Worm (Caenorhabditis elegans) whole organism, L4 larva: ENCODE measurements around the gene rpl-39.

Experiments
- F26F4.8 ChIP-seq: fragments of 200-800 bp; sonication (Bioruptor generic); conservative IDR thresholded peaks from 2 replicates; pipeline ENCODE4 v1.3.6; 2022; ENCODE audit warnings: missing genetic modification characterization, missing compliant biosample characterization
- Y105C5A.15 ChIP-seq: fragments of 200-800 bp; sonication (Bioruptor generic); IDR thresholded peaks from 2 replicates; pipeline ENCODE4 v1.3.6; 2022; ENCODE audit warnings: missing genetic modification characterization, missing compliant biosample characterization
- Y48G9A.11 ChIP-seq: fragments of 200-800 bp; sonication (Bioruptor generic); IDR thresholded peaks from 2 replicates; pipeline ENCODE4 v1.3.6; 2022; ENCODE audit warnings: missing genetic modification reagents, missing genetic modification characterization, missing compliant biosample characterization
- Y75B8A.6 ChIP-seq: fragments of 200-800 bp; sonication (Bioruptor generic); IDR thresholded peaks from 2 replicates; pipeline ENCODE4 v1.3.6; 2022; ENCODE audit warnings: missing genetic modification reagents, missing genetic modification characterization, missing compliant biosample characterization
- ZK337.2 ChIP-seq: fragments of 200-800 bp; sonication (Bioruptor generic); IDR thresholded peaks from 2 replicates; pipeline ENCODE4 v1.3.6; 2022; ENCODE audit warnings: missing genetic modification reagents, missing genetic modification characterization, missing compliant biosample characterization
- aly-2 ChIP-seq: sonication (generic microtip); optimal IDR thresholded peaks from 2 replicates; lab custom pipeline; 2018; ENCODE audit warnings: missing biosample characterization, missing genetic modification characterization
- attf-4 ChIP-seq: sonication (generic microtip); optimal IDR thresholded peaks from 3 replicates; lab custom pipeline; 2017; ENCODE audit warnings: missing biosample characterization, missing genetic modification characterization
- ceh-32 ChIP-seq: sonication (generic microtip); optimal IDR thresholded peaks from 2 replicates; lab custom pipeline; 2016; ENCODE audit warnings: mild to moderate bottlenecking, missing genetic modification characterization, missing compliant biosample characterization; ENCODE audit not compliant: poor library complexity
- ceh-62 ChIP-seq: sonication (generic microtip); optimal IDR thresholded peaks from 2 replicates; lab custom pipeline; 2017; ENCODE audit warnings: missing biosample characterization, missing genetic modification characterization
- ceh-82 ChIP-seq: sonication (generic microtip); optimal IDR thresholded peaks from 2 replicates; lab custom pipeline; 2017; ENCODE audit warnings: missing biosample characterization, missing genetic modification characterization
- ces-1 ChIP-seq: fragments of 150-350 bp; sonication (generic microtip); optimal IDR thresholded peaks from 4 replicates; lab custom pipeline; 2014; ENCODE audit warnings: missing biosample characterization, missing genetic modification reagents, missing genetic modification characterization
- daf-12 ChIP-seq: fragments of 150-350 bp; optimal IDR thresholded peaks from 2 replicates; lab custom pipeline; 2014; ENCODE audit warnings: missing biosample characterization, missing genetic modification reagents, missing genetic modification characterization
- daf-16 ChIP-seq, 3 experiments: sonication (generic microtip); optimal IDR thresholded peaks; 2 replicates each; lab custom pipeline; 2016 to 2017; ENCODE audit warnings: missing genetic modification characterization in 3 of 3, missing genetic modification reagents in 3 of 3, mild to moderate bottlenecking in 2 of 3, missing compliant biosample characterization in 2 of 3, missing biosample characterization in 1 of 3, moderate library complexity in 1 of 3
- daf-8 ChIP-seq: fragments of 200-800 bp; sonication (Bioruptor generic); IDR thresholded peaks from 2 replicates; pipeline ENCODE4 v1.3.6; 2022; ENCODE audit warnings: missing genetic modification characterization, missing compliant biosample characterization
- dmd-8 ChIP-seq: fragments of 200-800 bp; sonication (Bioruptor generic); IDR thresholded peaks from 2 replicates; pipeline ENCODE4 v1.3.6; 2022; ENCODE audit warnings: missing genetic modification characterization, missing compliant biosample characterization
- dpl-1 ChIP-seq: fragments of 150-350 bp; optimal IDR thresholded peaks from 2 replicates; lab custom pipeline; 2014; ENCODE audit warnings: missing biosample characterization, missing genetic modification reagents, missing genetic modification characterization
- duxl-1 ChIP-seq: sonication (generic microtip); optimal IDR thresholded peaks from 2 replicates; lab custom pipeline; 2016; ENCODE audit warnings: mild to moderate bottlenecking, missing genetic modification characterization, moderate library complexity, missing compliant biosample characterization; ENCODE audit not compliant: poor library complexity
- dve-1 ChIP-seq: sonication (generic microtip); optimal IDR thresholded peaks from 2 replicates; lab custom pipeline; 2017; ENCODE audit warnings: antibody characterized with exemption, mild to moderate bottlenecking, missing genetic modification characterization, missing compliant biosample characterization; ENCODE audit not compliant: insufficient read depth
- gei-8 ChIP-seq: fragments of 200-800 bp; sonication (Bioruptor generic); optimal IDR thresholded peaks from 2 replicates; lab custom pipeline; 2018; ENCODE audit warnings: mild to moderate bottlenecking, missing genetic modification characterization, missing compliant biosample characterization
- hlh-11 ChIP-seq: fragments of 200-800 bp; sonication (Bioruptor generic); optimal IDR thresholded peaks from 2 replicates; lab custom pipeline; 2018; ENCODE audit warnings: mild to moderate bottlenecking, missing genetic modification characterization, missing compliant biosample characterization
- lim-7 ChIP-seq: fragments of 200-800 bp; sonication (Bioruptor generic); IDR thresholded peaks from 2 replicates; pipeline ENCODE4 v1.3.6; 2022; ENCODE audit warnings: missing genetic modification characterization, missing compliant biosample characterization
- lin-15B ChIP-seq: fragments of 150-350 bp; sonication (generic microtip); optimal IDR thresholded peaks from 3 replicates; lab custom pipeline; 2014; ENCODE audit warnings: missing biosample characterization, missing genetic modification characterization
- lin-29 ChIP-seq: fragments of 200-800 bp; sonication (Bioruptor generic); IDR thresholded peaks from 2 replicates; pipeline ENCODE4 v1.3.6; 2022; ENCODE audit warnings: missing genetic modification reagents, missing genetic modification characterization, missing compliant biosample characterization
- lir-3 ChIP-seq: sonication (generic microtip); optimal IDR thresholded peaks from 2 replicates; lab custom pipeline; 2016; ENCODE audit warnings: mild to moderate bottlenecking, missing genetic modification characterization, missing compliant biosample characterization
- lsy-2 ChIP-seq, 2 experiments: fragments of 150-350 bp in 1 of 2; sonication (generic microtip) in 1 of 2; optimal IDR thresholded peaks; 2 replicates each; lab custom pipeline; 2014 to 2017; ENCODE audit warnings: missing biosample characterization in 2 of 2, missing genetic modification characterization in 2 of 2
- madf-5 ChIP-seq, 2 experiments: fragments of 200-800 bp; sonication (Bioruptor generic); IDR thresholded peaks; 2 replicates each; pipeline ENCODE4 v1.3.6; 2022; ENCODE audit warnings: missing compliant biosample characterization in 2 of 2, missing genetic modification characterization in 2 of 2
- mdl-1 ChIP-seq, 2 experiments: fragments of 150-350 bp in 1 of 2; sonication (generic microtip) in 1 of 2; optimal IDR thresholded peaks; 2 replicates each; lab custom pipeline; 2014 to 2017; ENCODE audit warnings: missing biosample characterization in 2 of 2, missing genetic modification characterization in 2 of 2
- mes-2 ChIP-seq: sonication (generic microtip); optimal IDR thresholded peaks from 2 replicates; lab custom pipeline; 2016; ENCODE audit warnings: missing genotype, mild to moderate bottlenecking, missing genetic modification characterization, missing compliant biosample characterization; ENCODE audit not compliant: poor library complexity, severe bottlenecking
- mxl-2 ChIP-seq: fragments of 200-800 bp; sonication (Bioruptor generic); conservative IDR thresholded peaks from 2 replicates; pipeline ENCODE4 v1.3.6; 2022; ENCODE audit warnings: missing genetic modification reagents, missing genetic modification characterization, missing compliant biosample characterization
- mxl-3 ChIP-seq: fragments of 200-800 bp; sonication (Bioruptor generic); optimal IDR thresholded peaks from 2 replicates; lab custom pipeline; 2018; ENCODE audit warnings: mild to moderate bottlenecking, missing genetic modification characterization, missing compliant biosample characterization
- nhr-10 ChIP-seq: fragments of 150-350 bp; optimal IDR thresholded peaks from 2 replicates; lab custom pipeline; 2014; ENCODE audit warnings: missing biosample characterization, missing genetic modification characterization
- nhr-11 ChIP-seq: fragments of 150-350 bp; optimal IDR thresholded peaks from 2 replicates; lab custom pipeline; 2014; ENCODE audit warnings: missing biosample characterization, missing genetic modification characterization
- nhr-48 ChIP-seq: sonication (generic microtip); optimal IDR thresholded peaks from 2 replicates; lab custom pipeline; 2016; ENCODE audit warnings: mild to moderate bottlenecking, missing genetic modification characterization, missing compliant biosample characterization
- nhr-76 ChIP-seq: fragments of 150-350 bp; optimal IDR thresholded peaks from 2 replicates; lab custom pipeline; 2014; ENCODE audit warnings: missing biosample characterization, missing genetic modification characterization
- nhr-77 ChIP-seq: fragments of 150-350 bp; optimal IDR thresholded peaks from 2 replicates; lab custom pipeline; 2014; ENCODE audit warnings: missing biosample characterization, missing genetic modification characterization
- php-3 ChIP-seq: fragments of 200-800 bp; sonication (Bioruptor generic); IDR thresholded peaks from 2 replicates; pipeline ENCODE4 v1.3.6; 2022; ENCODE audit warnings: missing genetic modification reagents, missing genetic modification characterization, missing compliant biosample characterization
- pqm-1 ChIP-seq: sonication (generic microtip); optimal IDR thresholded peaks from 2 replicates; lab custom pipeline; 2017; ENCODE audit warnings: missing biosample characterization, missing genetic modification characterization
- sdz-12 ChIP-seq: fragments of 200-800 bp; sonication (Bioruptor generic); optimal IDR thresholded peaks from 2 replicates; lab custom pipeline; 2018; ENCODE audit warnings: mild to moderate bottlenecking, missing genetic modification characterization, missing compliant biosample characterization
- set-16 ChIP-seq: fragments of 200-800 bp; sonication (Bioruptor generic); IDR thresholded peaks from 2 replicates; pipeline ENCODE4 v1.3.6; 2022; ENCODE audit warnings: missing genetic modification reagents, missing genetic modification characterization, missing compliant biosample characterization
- skn-1 ChIP-seq: fragments of 150-350 bp; optimal IDR thresholded peaks from 2 replicates; lab custom pipeline; 2014; ENCODE audit warnings: missing biosample characterization, missing genetic modification characterization
- snpc-1.2 ChIP-seq: fragments of 200-800 bp; sonication (Bioruptor generic); IDR thresholded peaks from 2 replicates; pipeline ENCODE4 v1.3.6; 2022; ENCODE audit warnings: missing genetic modification reagents, missing genetic modification characterization, missing compliant biosample characterization
- snpc-4 ChIP-seq: fragments of 150-350 bp; optimal IDR thresholded peaks from 2 replicates; lab custom pipeline; 2014; ENCODE audit warnings: missing biosample characterization, missing genetic modification characterization
- tag-97 ChIP-seq: fragments of 200-800 bp; sonication (Bioruptor generic); IDR thresholded peaks from 2 replicates; pipeline ENCODE4 v1.3.6; 2022; ENCODE audit warnings: missing genetic modification characterization, missing compliant biosample characterization
- tra-1 ChIP-seq: fragments of 200-800 bp; sonication (Bioruptor generic); IDR thresholded peaks from 2 replicates; pipeline ENCODE4 v1.3.6; 2022; ENCODE audit warnings: missing genetic modification reagents, missing genetic modification characterization, missing compliant biosample characterization
- zfp-2 ChIP-seq: sonication (generic microtip); optimal IDR thresholded peaks from 2 replicates; lab custom pipeline; 2016; ENCODE audit warnings: mild to moderate bottlenecking, missing genetic modification characterization, missing compliant biosample characterization
- zfp-3 ChIP-seq: fragments of 200-800 bp; sonication (Bioruptor generic); conservative IDR thresholded peaks from 2 replicates; pipeline ENCODE4 v1.3.6; 2022; ENCODE audit warnings: missing genetic modification reagents, missing genetic modification characterization, missing compliant biosample characterization
- zip-11 ChIP-seq: fragments of 200-800 bp; sonication (Bioruptor generic); IDR thresholded peaks from 2 replicates; pipeline ENCODE4 v1.3.6; 2022; ENCODE audit warnings: missing genetic modification characterization, missing compliant biosample characterization

The rpl-39 gene

ce11 chrV:7759270-7759669 is 16.6 kb downstream of the rpl-39 start (continued):
- TF ChIP-seq daf-8: no peak
- no peak for TF ChIP-seq F26F4.8
- no peak for TF ChIP-seq lim-7 (GFP tag; lab: Robert Waterston, UW)
- peak in 1 of 2 experiments; percentile 52 for TF ChIP-seq lsy-2 (tag; optimal IDR thresholded peaks at IDR 0.05; lab: Kevin White, UChicago)
- no peak for TF ChIP-seq zfp-3 (GFP tag; lab: Robert Waterston, UW)
- no peak for TF ChIP-seq ceh-32 (tag; lab: Kevin White, UChicago)
- no peak for TF ChIP-seq snpc-4 (tag; lab: Kevin White, UChicago)
- no peak for TF ChIP-seq mxl-3
- TF ChIP-seq ceh-82 (tag; lab: Kevin White, UChicago): no peak
- no peak for TF ChIP-seq attf-4 (tag; lab: Kevin White, UChicago)
- no peak for TF ChIP-seq tra-1 (GFP tag; lab: Robert Waterston, UW)
- no peak for TF ChIP-seq nhr-10
- TF ChIP-seq zip-11: no peak

- TF ChIP-seq dve-1 (tag; lab: Kevin White, UChicago) (no peak), php-3 (GFP tag; lab: Robert Waterston, UW) (no peak), pqm-1 (tag; lab: Kevin White, UChicago) (peak; percentile 38), lin-29 (GFP tag; lab: Robert Waterston, UW) (no peak), daf-16 (GFP tag; optimal IDR thresholded peaks at IDR 0.05; lab: Kevin White, UChicago) (no peak), daf-16 (tag; optimal IDR thresholded peaks at IDR 0.05; lab: Kevin White, UChicago) (peak; percentile 56), nhr-76 (tag; lab: Kevin White, UChicago) (no peak), mes-2 (no peak), dpl-1 (GFP tag; lab: Kevin White, UChicago) (no peak), nhr-11 (tag; lab: Kevin White, UChicago) (no peak), Y105C5A.15 (GFP tag; lab: Robert Waterston, UW) (no peak), tag-97 (no peak), ZK337.2 (GFP tag; lab: Robert Waterston, UW) (no peak)
- TF ChIP-seq, all 104 proteins: peak for 2
These were observed 19.9 kb downstream of the rpl-39 start for ce11 chrV:7755991-7756390.

ce11 chrV:7754557-7754956 is 21.3 kb downstream of the rpl-39 start, which contains the start of gene T05B11.4:
Gene T05B11.4 (minus strand): TSS chrV:7754657.
- TF ChIP-seq snpc-1.2 (GFP tag; lab: Robert Waterston, UW) (no peak), Y75B8A.6 (no peak), hlh-11 (tag; lab: Kevin White, UChicago) (no peak), nhr-77 (tag; lab: Kevin White, UChicago) (no peak), madf-5 (GFP tag; IDR thresholded peaks at IDR 0.05; lab: Robert Waterston, UW) (no peak), attf-4 (tag; lab: Kevin White, UChicago) (no peak), lin-15B (tag; lab: Kevin White, UChicago) (no peak), duxl-1 (no peak), nhr-76 (tag; lab: Kevin White, UChicago) (no peak), skn-1 (no peak), mdl-1 (tag; optimal IDR thresholded peaks at IDR 0.05; lab: Kevin White, UChicago) (no peak), zfp-2 (no peak)
- TF ChIP-seq, all 104 proteins: peak for 0

- TF ChIP-seq set-16 (GFP tag; lab: Robert Waterston, UW) (no peak), sdz-12 (GFP tag; lab: Kevin White, UChicago) (no peak), ceh-62 (tag; lab: Kevin White, UChicago) (no peak), F26F4.8 (no peak), lir-3 (tag; lab: Kevin White, UChicago) (no peak), nhr-48 (no peak), ces-1 (GFP tag; lab: Kevin White, UChicago) (no peak), mxl-2 (no peak), dmd-8 (GFP tag; lab: Robert Waterston, UW) (no peak), Y75B8A.6 (no peak), lsy-2 (tag; optimal IDR thresholded peaks at IDR 0.05; lab: Kevin White, UChicago) (no peak), Y48G9A.11 (GFP tag; lab: Robert Waterston, UW) (no peak), daf-16 (GFP tag; optimal IDR thresholded peaks at IDR 0.05; lab: Kevin White, UChicago) (peak in 1 of 2 experiments; percentile 15), daf-16 (tag; optimal IDR thresholded peaks at IDR 0.05; lab: Kevin White, UChicago) (no peak), lim-7 (GFP tag; lab: Robert Waterston, UW) (no peak), aly-2 (no peak), gei-8 (GFP tag; lab: Kevin White, UChicago) (no peak), daf-12 (tag; lab: Kevin White, UChicago) (no peak)
These were observed 26.2 kb downstream of the rpl-39 start for ce11 chrV:7749708-7750107.
